Worm (Caenorhabditis elegans): ENCODE results near the gene mct-5.
A peak's percentile ranks its signal among the peaks of the same experiment; 100 is the strongest.

mct-5 gene

ce11 chrII:7102288-7102687 is 3.9 kb upstream of the mct-5 start (continued):
- peak in 1 of 2 experiments; percentile 47 for TF ChIP-seq lsy-2 (tag; optimal IDR thresholded peaks at IDR 0.05)
- no peak for TF ChIP-seq ceh-28 (tag; optimal IDR thresholded peaks at IDR 0.05)
- TF ChIP-seq ceh-62 (tag; optimal IDR thresholded peaks at IDR 0.05) = no peak
- no peak for TF ChIP-seq nhr-237 (tag; optimal IDR thresholded peaks at IDR 0.05)

ce11 chrII:7100838-7101237 is 2.4 kb upstream of the mct-5 start, which contains the start of gene mmaa-1:
Gene mmaa-1 (minus strand): TSS chrII:7101165.
- TF ChIP-seq hif-1 (tag; optimal IDR thresholded peaks at IDR 0.05) (peak in 1 of 2 experiments; percentile 1), hlh-11 (tag; optimal IDR thresholded peaks at IDR 0.05) (no peak), skn-1 (tag; optimal IDR thresholded peaks at IDR 0.05) (no peak), arid-1 (GFP tag; conservative IDR thresholded peaks at IDR 0.05) (no peak), pqm-1 (tag; optimal IDR thresholded peaks at IDR 0.05) (no peak), mep-1 (tag; optimal IDR thresholded peaks at IDR 0.05) (no peak), egl-27 (tag; optimal IDR thresholded peaks at IDR 0.05) (no peak), ceh-32 (tag; optimal IDR thresholded peaks at IDR 0.05; ENCODE audit: poor library complexity) (no peak), dpl-1 (GFP tag; optimal IDR thresholded peaks at IDR 0.05) (no peak), hlh-30 (tag; optimal IDR thresholded peaks at IDR 0.05; ENCODE audit: insufficient read depth) (no peak), zfp-3 (GFP tag; conservative IDR thresholded peaks at IDR 0.05) (peak; percentile 85; the same call in 1 of the 2 replicates), tra-1 (GFP tag; IDR thresholded peaks at IDR 0.05) (no peak), mxl-3 (GFP tag; optimal IDR thresholded peaks at IDR 0.05) (no peak), madf-5 (GFP tag; IDR thresholded peaks at IDR 0.05) (0 out of 4 replicates have a peak, but pooled peaks of 1 of the 2 experiments have one; percentile 13), Y75B8A.6 (GFP tag; IDR thresholded peaks at IDR 0.05) (no peak), tag-97 (GFP tag; IDR thresholded peaks at IDR 0.05) (no peak), T26A8.4 (GFP tag; IDR thresholded peaks at IDR 0.05) (peak; percentile 54; the same call in 1 of the 2 replicates), spr-1 (tag; optimal IDR thresholded peaks at IDR 0.05) (no peak), ceh-62 (tag; optimal IDR thresholded peaks at IDR 0.05) (no peak), dmd-9 (GFP tag; IDR thresholded peaks at IDR 0.05) (no peak), lin-1 (GFP tag; IDR thresholded peaks at IDR 0.05) (no peak), dmd-8 (GFP tag; IDR thresholded peaks at IDR 0.05) (no peak), zag-1 (tag; optimal IDR thresholded peaks at IDR 0.05) (no peak), snpc-4 (tag; optimal IDR thresholded peaks at IDR 0.05) (no peak), lin-29 (GFP tag; IDR thresholded peaks at IDR 0.05) (no peak), mdt-29 (GFP tag; IDR thresholded peaks at IDR 0.05) (no peak), php-3 (GFP tag; IDR thresholded peaks at IDR 0.05) (no peak), mdl-1 (tag; optimal IDR thresholded peaks at IDR 0.05) (no peak), T20F7.1 (GFP tag; optimal IDR thresholded peaks at IDR 0.05) (peak; percentile 59), ztf-11 (tag; optimal IDR thresholded peaks at IDR 0.05) (no peak), ama-1 (optimal IDR thresholded peaks at IDR 0.05) (peak; percentile 70), dmd-6 (GFP tag; IDR thresholded peaks at IDR 0.05) (peak; percentile 44), nhr-237 (tag; optimal IDR thresholded peaks at IDR 0.05) (no peak), ztf-7 (tag; optimal IDR thresholded peaks at IDR 0.05) (no peak), zfp-2 (tag; optimal IDR thresholded peaks at IDR 0.05) (no peak), saeg-2 (GFP tag; IDR thresholded peaks at IDR 0.05) (0 out of 2 replicates have a peak, but pooled peaks have one; percentile 66), nhr-42 (GFP tag; IDR thresholded peaks at IDR 0.05) (no peak), nhr-77 (tag; optimal IDR thresholded peaks at IDR 0.05) (no peak), lin-38 (GFP tag; IDR thresholded peaks at IDR 0.05) (peak; percentile 42), lim-7 (GFP tag; IDR thresholded peaks at IDR 0.05) (no peak)
